Worm (Caenorhabditis elegans) whole organism, early embryonic: ENCODE measurements around the gene vang-1.

Source experiments
- B0310.2 ChIP-seq: sonication (generic microtip); optimal IDR thresholded peaks from 2 replicates; lab custom pipeline; 2016; ENCODE audit warnings: mild to moderate bottlenecking, missing genetic modification characterization, missing compliant biosample characterization
- F13C5.2 ChIP-seq: sonication (generic microtip); optimal IDR thresholded peaks from 2 replicates; lab custom pipeline; 2017; ENCODE audit warnings: mild to moderate bottlenecking, missing genetic modification characterization, inconsistent platforms, missing compliant biosample characterization
- aly-1 ChIP-seq: sonication (generic microtip); optimal IDR thresholded peaks from 2 replicates; lab custom pipeline; 2016; ENCODE audit warnings: missing genetic modification characterization, missing compliant biosample characterization
- ama-1 ChIP-seq: fragments of 150-350 bp; optimal IDR thresholded peaks from 2 replicates; lab custom pipeline; 2014
- ceh-13 ChIP-seq: fragments of 200-800 bp; sonication (Bioruptor generic); optimal IDR thresholded peaks from 2 replicates; lab custom pipeline; 2018; ENCODE audit warnings: mild to moderate bottlenecking, missing genetic modification characterization, missing compliant biosample characterization
- ceh-36 ChIP-seq: sonication (generic microtip); optimal IDR thresholded peaks from 2 replicates; lab custom pipeline; 2016; ENCODE audit warnings: missing genetic modification characterization, inconsistent platforms, missing compliant biosample characterization
- ets-7 ChIP-seq: sonication (generic microtip); optimal IDR thresholded peaks from 2 replicates; lab custom pipeline; 2016; ENCODE audit warnings: missing genotype, missing genetic modification characterization, missing compliant biosample characterization
- flt-1 ChIP-seq: fragments of 200-800 bp; sonication (Bioruptor generic); IDR thresholded peaks from 2 replicates; pipeline ENCODE4 v1.3.6; 2022; ENCODE audit warnings: missing genetic modification characterization, missing compliant biosample characterization
- hmbx-1 ChIP-seq: sonication (generic microtip); optimal IDR thresholded peaks from 2 replicates; lab custom pipeline; 2016; ENCODE audit warnings: mild to moderate bottlenecking, missing genetic modification characterization, missing compliant biosample characterization
- hmg-4 ChIP-seq: fragments of 200-800 bp; sonication (Bioruptor generic); optimal IDR thresholded peaks from 2 replicates; lab custom pipeline; 2018; ENCODE audit warnings: mild to moderate bottlenecking, missing genetic modification characterization, missing compliant biosample characterization
- hnd-1 ChIP-seq: sonication (generic microtip); optimal IDR thresholded peaks from 2 replicates; lab custom pipeline; 2016; ENCODE audit warnings: missing genetic modification characterization, missing compliant biosample characterization
- pes-1 ChIP-seq: fragments of 200-800 bp; sonication (Bioruptor generic); IDR thresholded peaks from 2 replicates; pipeline ENCODE4 v1.3.6; 2022; ENCODE audit warnings: missing genetic modification reagents, missing genetic modification characterization, missing compliant biosample characterization
- scrt-1 ChIP-seq: fragments of 200-800 bp; sonication (Bioruptor generic); IDR thresholded peaks from 2 replicates; pipeline ENCODE4 v1.3.6; 2022; ENCODE audit warnings: missing genetic modification characterization, missing compliant biosample characterization
- sea-1 ChIP-seq: fragments of 200-800 bp; sonication (Bioruptor generic); conservative IDR thresholded peaks from 2 replicates; pipeline ENCODE4 v1.3.6; 2022; ENCODE audit warnings: missing genetic modification characterization, missing compliant biosample characterization
- tbx-11 ChIP-seq: fragments of 200-800 bp; sonication (Bioruptor generic); IDR thresholded peaks from 2 replicates; pipeline ENCODE4 v1.3.6; 2022; ENCODE audit warnings: missing genetic modification characterization, missing compliant biosample characterization
- tbx-37 ChIP-seq: fragments of 200-800 bp; sonication (Bioruptor generic); conservative IDR thresholded peaks from 2 replicates; pipeline ENCODE4 v1.3.6; 2022; ENCODE audit warnings: missing genetic modification reagents, missing genetic modification characterization, missing compliant biosample characterization
- tra-4 ChIP-seq: sonication (generic microtip); optimal IDR thresholded peaks from 2 replicates; lab custom pipeline; 2017; ENCODE audit warnings: missing genetic modification characterization, missing compliant biosample characterization

Gene vang-1

ce11 chrX:2923888-2924287 is 38.2 kb downstream of the vang-1 start, which contains the start of gene hst-3.2:
hst-3.2 (minus strand) TSS chrX:2923988.
- TF ChIP-seq hnd-1 (tag; lab: Kevin White, UChicago) = no peak
- TF ChIP-seq F13C5.2 (tag; lab: Kevin White, UChicago) = no peak
- no peak for TF ChIP-seq scrt-1 (GFP tag; lab: Robert Waterston, UW)
- TF ChIP-seq ceh-13 (GFP tag; lab: Kevin White, UChicago) = no peak
- no peak for TF ChIP-seq sea-1 (GFP tag; lab: Robert Waterston, UW)
- TF ChIP-seq hmbx-1 (tag; lab: Kevin White, UChicago) = no peak
- TF ChIP-seq tbx-11 = no peak
- TF ChIP-seq B0310.2 (tag; lab: Kevin White, UChicago) = no peak
- TF ChIP-seq flt-1 (GFP tag; lab: Robert Waterston, UW) = no peak

DNA sequence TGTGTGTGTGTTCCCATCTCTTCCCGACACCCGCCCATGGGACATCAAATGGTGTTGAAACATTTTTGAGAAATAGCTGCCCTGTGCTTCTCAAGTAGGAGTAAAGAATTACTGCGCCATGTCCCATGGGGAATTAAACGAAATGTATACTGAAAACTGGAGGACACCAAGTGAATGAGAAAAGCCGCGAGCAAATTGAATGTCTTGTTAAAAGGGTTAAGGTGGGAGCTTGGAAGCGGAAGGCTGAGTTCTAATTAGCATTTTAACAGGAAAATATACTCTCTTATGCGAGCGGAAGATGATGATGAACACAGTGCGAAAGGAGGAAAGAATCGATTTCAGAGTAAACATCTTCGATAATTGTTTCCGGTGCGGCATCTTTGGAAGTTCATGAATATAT is 38.8 kb downstream of the vang-1 start:
- TF ChIP-seq hmg-4 (peak; percentile 40), F13C5.2 (tag; lab: Kevin White, UChicago) (no peak)

ce11 chrX:2925950-2926349 is 40.3 kb downstream of the vang-1 start:
- TF ChIP-seq pes-1 (GFP tag; lab: Robert Waterston, UW) (no peak), B0310.2 (tag; lab: Kevin White, UChicago) (no peak), ama-1 (lab: Kevin White, UChicago) (no peak), sea-1 (GFP tag; lab: Robert Waterston, UW) (no peak), scrt-1 (GFP tag; lab: Robert Waterston, UW) (no peak), tbx-11 (no peak), hmbx-1 (tag; lab: Kevin White, UChicago) (no peak), hnd-1 (tag; lab: Kevin White, UChicago) (no peak), ceh-13 (GFP tag; lab: Kevin White, UChicago) (no peak), F13C5.2 (tag; lab: Kevin White, UChicago) (no peak), tbx-37 (no peak), ceh-36 (tag; lab: Kevin White, UChicago) (no peak), hmg-4 (no peak), aly-1 (tag; lab: Kevin White, UChicago) (no peak)

- TF ChIP-seq scrt-1 (GFP tag; lab: Robert Waterston, UW) (no peak), hmg-4 (no peak), B0310.2 (tag; lab: Kevin White, UChicago) (no peak), hnd-1 (tag; lab: Kevin White, UChicago) (no peak), hmbx-1 (tag; lab: Kevin White, UChicago) (no peak), ceh-13 (GFP tag; lab: Kevin White, UChicago) (no peak), ama-1 (lab: Kevin White, UChicago) (no peak), tbx-11 (no peak), tbx-37 (no peak), aly-1 (tag; lab: Kevin White, UChicago) (no peak), pes-1 (GFP tag; lab: Robert Waterston, UW) (no peak), ceh-36 (tag; lab: Kevin White, UChicago) (no peak), F13C5.2 (tag; lab: Kevin White, UChicago) (no peak), tra-4 (tag; lab: Kevin White, UChicago) (no peak)
Measured at ce11 chrX:2927576-2927975, 41.9 kb downstream of the vang-1 start.

ce11 chrX:2928089-2928488 is 42.4 kb downstream of the vang-1 start:
- TF ChIP-seq flt-1 (GFP tag; lab: Robert Waterston, UW) (no peak), ama-1 (lab: Kevin White, UChicago) (no peak), hmg-4 (no peak), aly-1 (tag; lab: Kevin White, UChicago) (no peak), ceh-36 (tag; lab: Kevin White, UChicago) (no peak), sea-1 (GFP tag; lab: Robert Waterston, UW) (no peak), B0310.2 (tag; lab: Kevin White, UChicago) (no peak), pes-1 (GFP tag; lab: Robert Waterston, UW) (no peak), tbx-11 (no peak), tbx-37 (no peak), F13C5.2 (tag; lab: Kevin White, UChicago) (no peak), hmbx-1 (tag; lab: Kevin White, UChicago) (no peak), tra-4 (tag; lab: Kevin White, UChicago) (no peak), ets-7 (no peak), hnd-1 (tag; lab: Kevin White, UChicago) (no peak), scrt-1 (GFP tag; lab: Robert Waterston, UW) (no peak), ceh-13 (GFP tag; lab: Kevin White, UChicago) (no peak)

ce11 chrX:2931852-2932251 is 46.2 kb downstream of the vang-1 start:
- TF ChIP-seq F13C5.2 (tag; lab: Kevin White, UChicago) = no peak
- TF ChIP-seq ceh-13 (GFP tag; lab: Kevin White, UChicago) = no peak
- no peak for TF ChIP-seq flt-1 (GFP tag; lab: Robert Waterston, UW)
- no peak for TF ChIP-seq ceh-36 (tag; lab: Kevin White, UChicago)

DNA sequence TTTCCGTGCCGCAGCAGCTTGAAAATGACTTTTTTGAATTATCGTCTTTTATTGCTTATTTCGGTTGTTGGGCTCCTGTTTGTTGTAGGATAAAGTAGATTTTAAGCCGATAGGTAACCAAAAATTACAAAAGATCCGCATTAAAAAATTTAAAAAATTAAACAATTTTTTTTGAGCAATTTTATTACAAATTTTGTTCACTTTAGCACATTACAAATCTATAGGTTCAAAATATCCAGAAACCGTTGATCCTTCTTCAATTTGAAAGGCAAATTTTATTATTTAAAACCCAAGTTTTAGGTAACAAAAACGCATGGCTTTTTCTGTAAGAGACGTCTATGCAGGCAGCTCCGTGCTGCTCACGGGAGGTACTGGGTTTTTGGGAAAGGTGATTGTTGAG is 47.4 kb downstream of the vang-1 start, which contains the start of gene fard-1:
TSS of gene fard-1 (plus strand) at position 301 of the 400 bp plus-strand sequence.
- TF ChIP-seq hnd-1 (tag; lab: Kevin White, UChicago) (no peak), aly-1 (tag; lab: Kevin White, UChicago) (no peak), flt-1 (GFP tag; lab: Robert Waterston, UW) (no peak), hmg-4 (no peak), scrt-1 (GFP tag; lab: Robert Waterston, UW) (no peak), ama-1 (lab: Kevin White, UChicago) (no peak), tbx-37 (no peak), tra-4 (tag; lab: Kevin White, UChicago) (no peak), hmbx-1 (tag; lab: Kevin White, UChicago) (no peak), sea-1 (GFP tag; lab: Robert Waterston, UW) (no peak), ceh-36 (tag; lab: Kevin White, UChicago) (no peak), B0310.2 (tag; lab: Kevin White, UChicago) (no peak), F13C5.2 (tag; lab: Kevin White, UChicago) (no peak), tbx-11 (no peak), ets-7 (no peak), pes-1 (GFP tag; lab: Robert Waterston, UW) (no peak)
